Worm (Caenorhabditis elegans) whole organism, mixed stage, embryonic: ENCODE results near the gene F07C3.9.
A peak's percentile ranks its signal among the peaks of the same experiment; 100 is the strongest.

Source experiments
- M03D4.4 ChIP-seq: sonication (generic microtip); optimal IDR thresholded peaks from 2 replicates; lab custom pipeline; 2017; ENCODE audit warnings: mild to moderate bottlenecking, missing genetic modification characterization, missing compliant biosample characterization
- bed-3 ChIP-seq: fragments of 200-800 bp; sonication (Bioruptor generic); optimal IDR thresholded peaks from 3 replicates; lab custom pipeline; 2018; ENCODE audit warnings: mild to moderate bottlenecking, missing genetic modification characterization, moderate library complexity, missing compliant biosample characterization
- blmp-1 ChIP-seq: fragments of 150-350 bp; optimal IDR thresholded peaks from 2 replicates; lab custom pipeline; 2014; ENCODE audit warnings: missing biosample characterization, missing genetic modification characterization
- ceh-83 ChIP-seq: fragments of 200-800 bp; sonication (Bioruptor generic); optimal IDR thresholded peaks from 2 replicates; lab custom pipeline; 2018; ENCODE audit warnings: mild to moderate bottlenecking, missing genetic modification characterization, missing compliant biosample characterization
- ces-1 ChIP-seq: fragments of 150-350 bp; optimal IDR thresholded peaks from 2 replicates; lab custom pipeline; 2014; ENCODE audit warnings: missing biosample characterization, missing genetic modification reagents, missing genetic modification characterization
- cnd-1 ChIP-seq: fragments of 200-800 bp; sonication (Bioruptor generic); optimal IDR thresholded peaks from 2 replicates; lab custom pipeline; 2018; ENCODE audit warnings: mild to moderate bottlenecking, missing genetic modification characterization, missing compliant biosample characterization
- elt-1 ChIP-seq: sonication (generic microtip); optimal IDR thresholded peaks from 2 replicates; lab custom pipeline; 2017; ENCODE audit warnings: missing genetic modification characterization, mild to moderate bottlenecking, missing compliant biosample characterization, antibody characterized with exemption, moderate library complexity, borderline replicate concordance; ENCODE audit not compliant: insufficient read depth
- flh-1 ChIP-seq: fragments of 200-800 bp; sonication (Bioruptor generic); optimal IDR thresholded peaks from 2 replicates; lab custom pipeline; 2018; ENCODE audit warnings: mild to moderate bottlenecking, missing genetic modification characterization, moderate library complexity, missing compliant biosample characterization
- ham-2 ChIP-seq: fragments of 200-800 bp; sonication (Bioruptor generic); optimal IDR thresholded peaks from 2 replicates; lab custom pipeline; 2018; ENCODE audit warnings: mild to moderate bottlenecking, missing genetic modification characterization, missing compliant biosample characterization
- hlh-1 ChIP-seq: fragments of 150-350 bp; optimal IDR thresholded peaks from 2 replicates; lab custom pipeline; 2014; ENCODE audit warnings: missing biosample characterization, missing genetic modification reagents, missing genetic modification characterization
- lin-13 ChIP-seq: fragments of 150-350 bp; optimal IDR thresholded peaks from 2 replicates; lab custom pipeline; 2014; ENCODE audit warnings: missing biosample characterization, missing genetic modification characterization
- lin-32 ChIP-seq: fragments of 200-800 bp; sonication (Bioruptor generic); optimal IDR thresholded peaks from 2 replicates; lab custom pipeline; 2018; ENCODE audit warnings: mild to moderate bottlenecking, missing genetic modification characterization, missing compliant biosample characterization
- lsy-2 ChIP-seq: fragments of 150-350 bp; optimal IDR thresholded peaks from 2 replicates; lab custom pipeline; 2014; ENCODE audit warnings: missing biosample characterization, missing genetic modification characterization
- mab-5 ChIP-seq: fragments of 150-350 bp; optimal IDR thresholded peaks from 2 replicates; lab custom pipeline; 2014; ENCODE audit warnings: missing biosample characterization, missing genetic modification characterization
- mep-1 ChIP-seq: fragments of 150-350 bp; optimal IDR thresholded peaks from 2 replicates; lab custom pipeline; 2017; ENCODE audit warnings: missing biosample characterization, missing genetic modification reagents, missing genetic modification characterization, inconsistent platforms
- mls-2 ChIP-seq: sonication (generic microtip); optimal IDR thresholded peaks from 2 replicates; lab custom pipeline; 2016; ENCODE audit warnings: mild to moderate bottlenecking, missing genetic modification characterization, moderate library complexity, missing compliant biosample characterization
- nhr-12 ChIP-seq: fragments of 150-350 bp; optimal IDR thresholded peaks from 2 replicates; lab custom pipeline; 2014; ENCODE audit warnings: missing biosample characterization, missing genetic modification characterization
- nhr-237 ChIP-seq: fragments of 150-350 bp; optimal IDR thresholded peaks from 2 replicates; lab custom pipeline; 2014; ENCODE audit warnings: missing biosample characterization, missing genetic modification characterization
- nhr-28 ChIP-seq: fragments of 150-350 bp; optimal IDR thresholded peaks from 2 replicates; lab custom pipeline; 2014; ENCODE audit warnings: missing biosample characterization, missing genetic modification characterization
- nhr-76 ChIP-seq: sonication (generic microtip); optimal IDR thresholded peaks from 2 replicates; lab custom pipeline; 2017; ENCODE audit warnings: missing biosample characterization, missing genetic modification characterization
- pha-4 ChIP-seq: fragments of 150-350 bp; optimal IDR thresholded peaks from 2 replicates; lab custom pipeline; 2018; ENCODE audit warnings: missing biosample characterization, missing genetic modification reagents, missing genetic modification characterization
- snpc-4 ChIP-seq: fragments of 150-350 bp; optimal IDR thresholded peaks from 2 replicates; lab custom pipeline; 2014; ENCODE audit warnings: missing biosample characterization, missing genetic modification characterization
- sptf-1 ChIP-seq: sonication (generic microtip); optimal IDR thresholded peaks from 2 replicates; lab custom pipeline; 2017; ENCODE audit warnings: mild to moderate bottlenecking, missing genetic modification characterization, moderate library complexity, missing compliant biosample characterization
- tbx-8 ChIP-seq: fragments of 200-800 bp; sonication (Bioruptor generic); optimal IDR thresholded peaks from 2 replicates; lab custom pipeline; 2018; ENCODE audit warnings: mild to moderate bottlenecking, missing genetic modification characterization, moderate library complexity, missing compliant biosample characterization
- unc-120 ChIP-seq: sonication (generic microtip); optimal IDR thresholded peaks from 2 replicates; lab custom pipeline; 2017; ENCODE audit warnings: missing genetic modification characterization, missing compliant biosample characterization; ENCODE audit not compliant: poor library complexity, severe bottlenecking
- unc-39 ChIP-seq: fragments of 150-350 bp; optimal IDR thresholded peaks from 2 replicates; lab custom pipeline; 2014; ENCODE audit warnings: missing biosample characterization, missing genetic modification characterization
- unc-62 ChIP-seq: fragments of 150-350 bp; optimal IDR thresholded peaks from 2 replicates; lab custom pipeline; 2014; ENCODE audit warnings: missing biosample characterization, missing genetic modification reagents, missing genetic modification characterization
- zip-8 ChIP-seq: fragments of 150-350 bp; optimal IDR thresholded peaks from 2 replicates; lab custom pipeline; 2014; ENCODE audit warnings: missing biosample characterization, missing genetic modification characterization
- ztf-11 ChIP-seq: fragments of 150-350 bp; optimal IDR thresholded peaks from 2 replicates; lab custom pipeline; 2014; ENCODE audit warnings: missing biosample characterization, missing genetic modification characterization

The F07C3.9 gene

ce11 chrV:9273587-9273986 lies 19.1 kb upstream of the F07C3.9 start:
- TF ChIP-seq hlh-1 (peak; percentile 67), blmp-1 (tag; lab: Kevin White, UChicago) (no peak), lin-32 (GFP tag; lab: Kevin White, UChicago) (no peak), unc-62 (GFP tag; lab: Kevin White, UChicago) (peak; percentile 42), ceh-83 (GFP tag; lab: Kevin White, UChicago) (peak; percentile 17), elt-1 (no peak), lsy-2 (peak; percentile 7), bed-3 (no peak), mls-2 (peak; percentile 72), M03D4.4 (tag; lab: Kevin White, UChicago) (peak; percentile 40), nhr-12 (tag; lab: Kevin White, UChicago) (no peak), ces-1 (peak; percentile 47), unc-120 (tag; lab: Kevin White, UChicago) (peak; percentile 49), mep-1 (peak; percentile 52), ham-2 (GFP tag; lab: Kevin White, UChicago) (no peak), pha-4 (tag; lab: Kevin White, UChicago) (peak; percentile 10), snpc-4 (tag; lab: Kevin White, UChicago) (no peak), lin-13 (tag; lab: Kevin White, UChicago) (no peak), tbx-8 (GFP tag; lab: Kevin White, UChicago) (no peak), nhr-28 (no peak), sptf-1 (tag; lab: Kevin White, UChicago) (peak; percentile 65), mab-5 (tag; lab: Kevin White, UChicago) (no peak), nhr-76 (tag; lab: Kevin White, UChicago) (no peak), nhr-237 (peak; percentile 44), zip-8 (tag; lab: Kevin White, UChicago) (no peak)

- TF ChIP-seq lin-13 (tag; lab: Kevin White, UChicago), result no peak
- TF ChIP-seq unc-62 (GFP tag; lab: Kevin White, UChicago), result no peak
- no peak for TF ChIP-seq ham-2 (GFP tag; lab: Kevin White, UChicago)
- TF ChIP-seq ztf-11 (tag; lab: Kevin White, UChicago), result no peak
- no peak for TF ChIP-seq unc-39
These were observed 18.2 kb upstream of the F07C3.9 start for ce11 chrV:9272624-9273023.

ce11 chrV:9271835-9272234 lies 17.4 kb upstream of the F07C3.9 start:
- no peak for TF ChIP-seq nhr-237
- TF ChIP-seq nhr-28, result no peak
- TF ChIP-seq snpc-4 (tag; lab: Kevin White, UChicago), result no peak
- TF ChIP-seq blmp-1 (tag; lab: Kevin White, UChicago), result no peak

ce11 chrV:9270442-9270841 lies 16.0 kb upstream of the F07C3.9 start:
- no peak for TF ChIP-seq lin-32 (GFP tag; lab: Kevin White, UChicago)
- TF ChIP-seq lsy-2, result no peak
- no peak for TF ChIP-seq snpc-4 (tag; lab: Kevin White, UChicago)
- no peak for TF ChIP-seq M03D4.4 (tag; lab: Kevin White, UChicago)
- no peak for TF ChIP-seq flh-1 (GFP tag; lab: Kevin White, UChicago)
- no peak for TF ChIP-seq zip-8 (tag; lab: Kevin White, UChicago)
- TF ChIP-seq bed-3, result no peak

- TF ChIP-seq lin-13 (tag; lab: Kevin White, UChicago) (no peak), ces-1 (no peak), mls-2 (no peak), cnd-1 (tag; lab: Kevin White, UChicago) (no peak)
These were observed 13.8 kb upstream of the F07C3.9 start for ce11 chrV:9268202-9268601.

ce11 chrV:9266399-9266798 lies 12.0 kb upstream of the F07C3.9 start, which contains the start of gene slc-17.7:
Gene slc-17.7, minus strand, starts transcription at chrV:9266499.
- TF ChIP-seq sptf-1 (tag; lab: Kevin White, UChicago) (no peak), pha-4 (tag; lab: Kevin White, UChicago) (no peak), unc-39 (no peak), nhr-28 (no peak), ham-2 (GFP tag; lab: Kevin White, UChicago) (no peak), lin-13 (tag; lab: Kevin White, UChicago) (no peak), hlh-1 (no peak), ceh-83 (GFP tag; lab: Kevin White, UChicago) (no peak), mab-5 (tag; lab: Kevin White, UChicago) (no peak), nhr-12 (tag; lab: Kevin White, UChicago) (no peak)
